Worm (Caenorhabditis elegans) whole organism, L4/young adult: ENCODE results near the gene tomm-70.

Experiments
- dao-5 ChIP-seq: sonication (generic microtip); optimal IDR thresholded peaks from 2 replicates; lab custom pipeline; 2016; ENCODE audit warnings: missing genotype, missing genetic modification characterization, moderate library complexity, missing compliant biosample characterization
- him-1 ChIP-seq: sonication (generic microtip); optimal IDR thresholded peaks from 2 replicates; lab custom pipeline; 2016; ENCODE audit warnings: missing genotype, missing genetic modification reagents, missing genetic modification characterization, missing compliant biosample characterization

DNA sequence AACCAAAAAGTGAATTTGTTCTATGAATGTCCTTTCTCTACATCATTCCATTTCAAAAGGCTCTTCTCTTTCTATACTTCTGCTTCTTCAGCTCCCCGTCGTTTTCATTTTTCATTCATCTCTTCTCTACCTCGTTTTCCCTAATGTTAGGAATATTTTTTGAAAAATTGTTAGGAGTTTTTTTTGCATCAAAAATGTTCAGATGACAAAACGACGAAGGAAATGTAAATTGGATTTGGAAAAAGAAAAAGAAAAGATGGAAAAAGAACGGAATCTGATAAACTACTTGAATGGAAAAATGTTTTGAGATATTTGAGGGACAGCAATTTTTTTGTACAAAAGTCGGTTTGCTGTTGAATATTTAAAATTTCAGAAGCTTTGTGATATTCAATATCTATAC lies 9.8 kb downstream of the tomm-70 start:
- TF ChIP-seq him-1: no peak
- TF ChIP-seq dao-5 (tag; lab: Kevin White, UChicago): no peak
